Fruit fly (Drosophila melanogaster) whole organism, wandering third instar larva: ENCODE measurements around the gene CG4770.

Source experiments
- Hnf4 ChIP-seq: fragments of 200-800 bp; sonication (Bioruptor generic); optimal IDR thresholded peaks from 2 replicates; lab custom pipeline; 2016; ENCODE audit warnings: missing biosample characterization, mild to moderate bottlenecking, missing genetic modification characterization
- Myc ChIP-seq: fragments of >200 bp; optimal IDR thresholded peaks from 2 replicates; lab custom pipeline; 2017
- OdsH ChIP-seq: fragments of 200-800 bp; sonication (Bioruptor generic); optimal IDR thresholded peaks from 2 replicates; lab custom pipeline; 2016; ENCODE audit warnings: missing biosample characterization, mild to moderate bottlenecking, missing genetic modification characterization
- Vsx2 ChIP-seq: fragments of 200-300, 225-300 bp; sonication (Bioruptor generic); optimal IDR thresholded peaks from 2 replicates; lab custom pipeline; 2018; ENCODE audit warnings: missing biosample characterization, missing genetic modification characterization; ENCODE audit not compliant: partially characterized antibody
- br ChIP-seq: fragments of 200-800 bp; sonication (Bioruptor generic); optimal IDR thresholded peaks from 2 replicates; lab custom pipeline; 2016; ENCODE audit warnings: missing biosample characterization, missing genetic modification characterization
- fru ChIP-seq: fragments of 200-800 bp; sonication (Bioruptor generic); optimal IDR thresholded peaks from 3 replicates; lab custom pipeline; 2016; ENCODE audit warnings: missing biosample characterization, mild to moderate bottlenecking, missing genetic modification characterization
- h ChIP-seq: fragments of 200-800 bp; sonication (Bioruptor generic); optimal IDR thresholded peaks from 3 replicates; lab custom pipeline; 2016; ENCODE audit warnings: missing biosample characterization, mild to moderate bottlenecking, missing genetic modification characterization
- pan ChIP-seq: fragments of >200 bp; optimal IDR thresholded peaks from 2 replicates; lab custom pipeline; 2017
- psq ChIP-seq: fragments of 200-800 bp; sonication (Bioruptor generic); optimal IDR thresholded peaks from 3 replicates; lab custom pipeline; 2017; ENCODE audit warnings: missing biosample characterization, mild to moderate bottlenecking, missing genetic modification characterization, moderate library complexity

dm6 chr3R:19925271-19925670 lies 7.0 kb downstream of the CG4770 start, which contains the start of gene CG4462:
- no peak for TF ChIP-seq Myc (lab: Kevin White, UChicago)
- TF ChIP-seq pan: no peak
- TF ChIP-seq h (GFP tag; lab: Kevin White, UChicago): no peak
- no peak for TF ChIP-seq OdsH (GFP tag; lab: Kevin White, UChicago)
- TF ChIP-seq psq (GFP tag; lab: Kevin White, UChicago): no peak
- no peak for TF ChIP-seq Vsx2 (GFP tag; lab: Kevin White, UChicago)
- TF ChIP-seq br (GFP tag; lab: Kevin White, UChicago): no peak
- no peak for TF ChIP-seq Hnf4 (GFP tag; lab: Kevin White, UChicago)
- no peak for TF ChIP-seq fru
